Fruit fly (Drosophila melanogaster): Measurements from ENCODE around the gene CG13280.

DNA sequence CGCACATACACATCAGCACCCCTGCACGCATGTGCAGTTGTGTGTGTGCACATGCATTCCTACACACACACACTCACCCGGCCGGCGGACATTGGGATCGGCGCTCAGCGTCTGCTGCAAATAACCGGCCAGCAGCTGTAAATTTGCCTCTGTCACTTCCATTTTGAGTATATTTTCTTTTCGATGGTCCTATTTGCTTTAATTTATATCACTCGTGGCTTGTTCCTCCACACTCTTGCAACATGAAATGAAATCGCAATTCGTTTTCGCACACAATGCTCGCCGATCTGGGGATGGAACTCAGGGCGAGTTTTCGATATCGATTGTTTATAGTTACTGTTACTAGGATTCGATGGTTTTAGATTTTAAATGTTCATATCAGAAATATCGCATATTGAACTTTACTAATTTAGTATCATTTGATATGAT, 4.0 kb upstream of the CG13280 start, which contains the start of gene Cse1:
- peak; percentile 74 for TF ChIP-seq Dll (GFP tag; IDR thresholded peaks at IDR 0.05; ENCODE audit: partially characterized antibody)
- TF ChIP-seq CG4282 (GFP tag; optimal IDR thresholded peaks at IDR 0.05), result no peak
- TF ChIP-seq Hmx (GFP tag; optimal IDR thresholded peaks at IDR 0.05), result no peak
- TF ChIP-seq knrl (GFP tag; IDR thresholded peaks at IDR 0.05; ENCODE audit: partially characterized antibody), result peak; percentile 68
- TF ChIP-seq nerfin-1 (tag; optimal IDR thresholded peaks at IDR 0.05), result peak; percentile 98
- no peak for TF ChIP-seq Trl (optimal IDR thresholded peaks at IDR 0.05)
- TF ChIP-seq Trl (GFP tag; optimal IDR thresholded peaks at IDR 0.05), result no peak
- no peak for TF ChIP-seq CG10654 (GFP tag; optimal IDR thresholded peaks at IDR 0.05)
- TF ChIP-seq ham (GFP tag; IDR thresholded peaks at IDR 0.05), result no peak
- TF ChIP-seq run (tag; optimal IDR thresholded peaks at IDR 0.05), result no peak
- no peak for TF ChIP-seq CG12236 (GFP tag; optimal IDR thresholded peaks at IDR 0.05)
- no peak for TF ChIP-seq CG15073 (GFP tag; optimal IDR thresholded peaks at IDR 0.05)
- no peak for TF ChIP-seq sqz (GFP tag; optimal IDR thresholded peaks at IDR 0.05)

Data from whole organism, embryonic.